Worm (Caenorhabditis elegans): ENCODE data around the gene gcy-15.
"Not testable (repeated sequence)": the region's sequence is repeated elsewhere in the genome, so short reads cannot be mapped to it uniquely, and the experiment has no call there.

Gene gcy-15

ce11 chrII:3198998-3199397 lies 2.1 kb upstream of the gcy-15 start, which contains the start of gene sri-51 (continued):
- no peak for TF ChIP-seq nfya-2 (GFP tag; IDR thresholded peaks at IDR 0.05)

DNA sequence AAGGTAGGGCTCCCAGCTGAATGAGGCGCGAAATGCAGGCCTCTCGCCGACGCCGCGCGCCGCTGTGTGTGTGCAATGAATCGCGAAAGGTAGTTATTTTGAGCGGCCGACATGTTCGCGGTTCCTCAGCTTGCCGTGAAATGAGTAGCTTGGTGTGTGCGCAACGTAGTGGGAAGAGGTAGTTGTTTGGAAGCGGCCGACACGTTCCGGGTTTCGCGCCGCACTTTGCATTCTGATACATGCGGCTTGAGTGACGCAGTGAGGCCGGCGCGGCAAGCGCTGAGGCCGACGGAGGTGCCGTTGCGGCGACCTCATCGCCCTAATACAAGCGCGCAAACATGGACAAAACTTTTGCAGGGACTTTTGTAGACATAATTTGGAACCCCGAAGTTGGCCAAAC lies 1.1 kb downstream of the gcy-15 start:
- TF ChIP-seq zfh-2 (GFP tag; conservative IDR thresholded peaks at IDR 0.05) (peak; percentile 69; the same call in 1 of the 2 replicates), atf-7 (tag; optimal IDR thresholded peaks at IDR 0.05) (no peak), snpc-4 (GFP tag; optimal IDR thresholded peaks at IDR 0.05) (no peak), snpc-4 (tag; optimal IDR thresholded peaks at IDR 0.05) (peak in 1 of 4 experiments; percentile 68)

- not testable (repeated sequence) for TF ChIP-seq dox-1 (GFP tag; IDR thresholded peaks at IDR 0.05); nfya-2 (GFP tag; IDR thresholded peaks at IDR 0.05); akir-1 (GFP tag; optimal IDR thresholded peaks at IDR 0.05)
These were observed 5.3 kb downstream of the gcy-15 start, which contains the start of gene Y27F2A.9 for ce11 chrII:3191544-3191943. TSS of gene Y27F2A.9 (minus strand) at chrII:3191644.

ce11 chrII:3189038-3189437 lies 7.8 kb downstream of the gcy-15 start, which contains the start of gene Y27F2A.11:
TSS of gene Y27F2A.11 (plus strand) at chrII:3189338.
- not testable (repeated sequence) for TF ChIP-seq somi-1 (GFP tag; optimal IDR thresholded peaks at IDR 0.05); ceh-40 (GFP tag; IDR thresholded peaks at IDR 0.05); F39B2.1 (GFP tag; IDR thresholded peaks at IDR 0.05)

DNA sequence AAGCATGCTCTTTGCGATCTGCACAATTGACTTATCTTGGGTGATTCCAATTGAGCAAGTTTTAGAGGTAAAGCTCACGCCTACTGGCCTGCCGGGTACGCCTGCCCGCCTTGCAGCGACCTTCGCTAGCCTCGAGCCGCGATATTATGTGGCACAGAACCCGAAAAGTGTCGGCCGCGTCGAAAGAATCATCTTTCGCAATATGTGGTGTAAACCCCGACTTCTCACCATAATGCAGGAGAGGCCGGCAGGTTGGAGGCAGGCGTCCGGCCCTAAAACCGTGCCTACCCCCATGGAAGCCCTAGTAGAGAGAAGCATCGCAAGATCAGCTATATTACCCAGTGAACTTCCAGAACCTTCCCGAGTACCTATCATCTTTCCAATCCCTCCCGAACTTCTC lies 11.0 kb downstream of the gcy-15 start:
- TF ChIP-seq nhr-27 (tag; optimal IDR thresholded peaks at IDR 0.05) (no peak), lsl-1 (GFP tag; optimal IDR thresholded peaks at IDR 0.05) (no peak), mes-4 (tag; optimal IDR thresholded peaks at IDR 0.05) (no peak), mcd-1 (GFP tag; IDR thresholded peaks at IDR 0.05) (no peak), hmg-1.2 (GFP tag; IDR thresholded peaks at IDR 0.05) (no peak), zfh-2 (GFP tag; conservative IDR thresholded peaks at IDR 0.05) (peak; percentile 67)

ce11 chrII:3184858-3185257 lies 12.0 kb downstream of the gcy-15 start, which contains the start of gene sri-78:
TSS of gene sri-78 (plus strand) at chrII:3185158.
- not testable (repeated sequence) for TF ChIP-seq F57C9.4 (tag; optimal IDR thresholded peaks at IDR 0.05); let-607 (tag; optimal IDR thresholded peaks at IDR 0.05); ceh-40 (GFP tag; IDR thresholded peaks at IDR 0.05)

ce11 chrII:3183300-3183840 lies 13.5 kb downstream of the gcy-15 start, which contains the start of the genes Y27F2A.6 and Y27F2A.8:
TSS of gene Y27F2A.6 (minus strand) at chrII:3183400.
TSS of gene Y27F2A.8 (plus strand) at chrII:3183790.
- TF ChIP-seq athp-1 (tag; optimal IDR thresholded peaks at IDR 0.05); pbrm-1 (GFP tag; IDR thresholded peaks at IDR 0.05); sea-2 (GFP tag; IDR thresholded peaks at IDR 0.05): not testable (repeated sequence)

DNA sequence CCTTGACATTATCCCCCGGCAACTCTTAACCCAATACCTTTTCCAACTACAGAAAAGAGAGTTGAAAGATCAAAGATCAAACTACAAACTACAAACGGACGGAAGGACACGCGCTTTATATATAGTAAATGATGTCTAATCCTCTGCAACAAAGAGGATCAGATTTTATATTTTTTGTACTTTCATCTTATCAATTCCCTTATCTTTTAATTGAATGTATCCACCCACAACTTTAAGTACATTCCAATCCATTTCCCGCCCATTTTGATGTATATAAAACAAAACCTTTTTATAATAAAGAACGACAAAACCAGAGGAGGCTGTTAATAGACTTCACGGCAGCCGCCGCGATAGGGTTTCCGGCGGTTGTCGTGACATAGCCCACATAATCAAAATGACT lies 19.2 kb downstream of the gcy-15 start, which contains the start of gene sri-40:
sri-40 (plus strand) TSS at position 301 of the 400 bp plus-strand sequence.
- TF ChIP-seq nfya-1 (tag; optimal IDR thresholded peaks at IDR 0.05; ENCODE audit: borderline replicate concordance, insufficient read depth); Y95B8A.8 (GFP tag; IDR thresholded peaks at IDR 0.05); F33H1.4 (GFP tag; IDR thresholded peaks at IDR 0.05): not testable (repeated sequence)
